Worm (Caenorhabditis elegans) whole organism, late embryonic: Measurements from ENCODE around the gene scav-5.
A peak's percentile ranks its signal among the peaks of the same experiment; 100 is the strongest.

Experiments
- T23F11.4 ChIP-seq: fragments of 200-800 bp; sonication (Bioruptor generic); optimal IDR thresholded peaks from 2 replicates; lab custom pipeline; 2018; ENCODE audit warnings: mild to moderate bottlenecking, missing genetic modification characterization, missing compliant biosample characterization
- Y22D7AL.16 ChIP-seq: sonication (generic microtip); optimal IDR thresholded peaks from 2 replicates; lab custom pipeline; 2016; ENCODE audit warnings: missing genetic modification characterization, missing compliant biosample characterization
- ama-1 ChIP-seq: fragments of 150-350 bp; optimal IDR thresholded peaks from 2 replicates; lab custom pipeline; 2014
- ceh-14 ChIP-seq: sonication (generic microtip); optimal IDR thresholded peaks from 2 replicates; lab custom pipeline; 2016; ENCODE audit warnings: missing genotype, missing genetic modification characterization, missing compliant biosample characterization
- ceh-18 ChIP-seq: sonication (generic microtip); optimal IDR thresholded peaks from 2 replicates; lab custom pipeline; 2016; ENCODE audit warnings: missing genetic modification characterization, missing compliant biosample characterization
- ceh-19 ChIP-seq: fragments of 200-800 bp; sonication (Bioruptor generic); optimal IDR thresholded peaks from 2 replicates; lab custom pipeline; 2018; ENCODE audit warnings: mild to moderate bottlenecking, missing genetic modification characterization, missing compliant biosample characterization
- ceh-22 ChIP-seq: sonication (generic microtip); optimal IDR thresholded peaks from 2 replicates; lab custom pipeline; 2017; ENCODE audit warnings: missing biosample characterization, missing genetic modification characterization
- ceh-24 ChIP-seq: sonication (generic microtip); optimal IDR thresholded peaks from 2 replicates; lab custom pipeline; 2016; ENCODE audit warnings: mild to moderate bottlenecking, missing genetic modification characterization, missing compliant biosample characterization
- ceh-31 ChIP-seq: sonication (generic microtip); optimal IDR thresholded peaks from 2 replicates; lab custom pipeline; 2016; ENCODE audit warnings: missing genetic modification characterization, missing compliant biosample characterization
- ceh-48 ChIP-seq: sonication (generic microtip); optimal IDR thresholded peaks from 2 replicates; lab custom pipeline; 2016; ENCODE audit warnings: missing genetic modification characterization, inconsistent platforms, missing compliant biosample characterization
- che-1 ChIP-seq: sonication (generic microtip); optimal IDR thresholded peaks from 2 replicates; lab custom pipeline; 2016; ENCODE audit warnings: mild to moderate bottlenecking, missing genetic modification characterization, missing compliant biosample characterization
- dve-1 ChIP-seq: sonication (generic microtip); optimal IDR thresholded peaks from 2 replicates; lab custom pipeline; 2017; ENCODE audit warnings: antibody characterized with exemption, mild to moderate bottlenecking, missing genetic modification characterization, missing compliant biosample characterization
- elt-2 ChIP-seq: sonication (generic microtip); optimal IDR thresholded peaks from 2 replicates; lab custom pipeline; 2016; ENCODE audit warnings: missing genetic modification reagents, missing genetic modification characterization, missing compliant biosample characterization
- eyg-1 ChIP-seq: sonication (generic microtip); optimal IDR thresholded peaks from 2 replicates; lab custom pipeline; 2016; ENCODE audit warnings: missing genotype, missing genetic modification characterization, missing compliant biosample characterization
- hlh-13 ChIP-seq: fragments of 200-800 bp; sonication (Bioruptor generic); optimal IDR thresholded peaks from 2 replicates; lab custom pipeline; 2018; ENCODE audit warnings: mild to moderate bottlenecking, missing genetic modification characterization, missing compliant biosample characterization
- hlh-15 ChIP-seq: sonication (generic microtip); optimal IDR thresholded peaks from 2 replicates; lab custom pipeline; 2016; ENCODE audit warnings: missing genetic modification characterization, missing compliant biosample characterization
- hlh-6 ChIP-seq: sonication (generic microtip); optimal IDR thresholded peaks from 2 replicates; lab custom pipeline; 2016; ENCODE audit warnings: missing genotype, missing genetic modification characterization, missing compliant biosample characterization
- hlh-8 ChIP-seq: sonication (generic microtip); optimal IDR thresholded peaks from 2 replicates; lab custom pipeline; 2016; ENCODE audit warnings: missing genotype, missing genetic modification characterization, missing compliant biosample characterization
- lim-6 ChIP-seq: sonication (generic microtip); optimal IDR thresholded peaks from 2 replicates; lab custom pipeline; 2016; ENCODE audit warnings: missing genetic modification characterization, missing compliant biosample characterization
- lin-11 ChIP-seq: fragments of 200-800 bp; sonication (Bioruptor generic); optimal IDR thresholded peaks from 2 replicates; lab custom pipeline; 2018; ENCODE audit warnings: mild to moderate bottlenecking, missing genetic modification characterization, missing compliant biosample characterization
- nfya-1 ChIP-seq: sonication (generic microtip); optimal IDR thresholded peaks from 2 replicates; lab custom pipeline; 2017; ENCODE audit warnings: missing genetic modification characterization, mild to moderate bottlenecking, missing compliant biosample characterization, antibody characterized with exemption, moderate library complexity
- nhr-11 ChIP-seq: fragments of 150-350 bp; optimal IDR thresholded peaks from 2 replicates; lab custom pipeline; 2014; ENCODE audit warnings: missing biosample characterization, missing genetic modification characterization
- nhr-232 ChIP-seq: sonication (generic microtip); optimal IDR thresholded peaks from 2 replicates; lab custom pipeline; 2016; ENCODE audit warnings: missing genetic modification characterization, missing compliant biosample characterization
- npax-4 ChIP-seq: sonication (generic microtip); optimal IDR thresholded peaks from 2 replicates; lab custom pipeline; 2016; ENCODE audit warnings: missing genetic modification characterization, missing compliant biosample characterization
- odd-2 ChIP-seq: sonication (generic microtip); optimal IDR thresholded peaks from 2 replicates; lab custom pipeline; 2017; ENCODE audit warnings: antibody characterized with exemption, mild to moderate bottlenecking, missing genetic modification characterization, missing compliant biosample characterization
- pag-3 ChIP-seq: sonication (generic microtip); optimal IDR thresholded peaks from 2 replicates; lab custom pipeline; 2016; ENCODE audit warnings: missing compliant biosample characterization, missing genetic modification characterization, borderline replicate concordance
- pqm-1 ChIP-seq: sonication (generic microtip); optimal IDR thresholded peaks from 2 replicates; lab custom pipeline; 2016; ENCODE audit warnings: missing genetic modification characterization, missing compliant biosample characterization
- rnt-1 ChIP-seq: sonication (generic microtip); optimal IDR thresholded peaks from 2 replicates; lab custom pipeline; 2016; ENCODE audit warnings: missing genetic modification characterization, missing compliant biosample characterization
- tbx-7 ChIP-seq: sonication (generic microtip); optimal IDR thresholded peaks from 2 replicates; lab custom pipeline; 2016; ENCODE audit warnings: missing genotype, missing genetic modification characterization, missing compliant biosample characterization
- unc-42 ChIP-seq: sonication (generic microtip); optimal IDR thresholded peaks from 2 replicates; lab custom pipeline; 2016; ENCODE audit warnings: missing genotype, missing genetic modification characterization, missing compliant biosample characterization
- unc-55 ChIP-seq: sonication (generic microtip); optimal IDR thresholded peaks from 2 replicates; lab custom pipeline; 2017; ENCODE audit warnings: missing biosample characterization, missing genetic modification reagents, missing genetic modification characterization
- unc-86 ChIP-seq: sonication (generic microtip); optimal IDR thresholded peaks from 2 replicates; lab custom pipeline; 2016; ENCODE audit warnings: missing genetic modification characterization, missing compliant biosample characterization
- ztf-16 ChIP-seq: sonication (generic microtip); optimal IDR thresholded peaks from 2 replicates; lab custom pipeline; 2017; ENCODE audit warnings: missing genetic modification characterization, missing compliant biosample characterization

The scav-5 gene

DNA sequence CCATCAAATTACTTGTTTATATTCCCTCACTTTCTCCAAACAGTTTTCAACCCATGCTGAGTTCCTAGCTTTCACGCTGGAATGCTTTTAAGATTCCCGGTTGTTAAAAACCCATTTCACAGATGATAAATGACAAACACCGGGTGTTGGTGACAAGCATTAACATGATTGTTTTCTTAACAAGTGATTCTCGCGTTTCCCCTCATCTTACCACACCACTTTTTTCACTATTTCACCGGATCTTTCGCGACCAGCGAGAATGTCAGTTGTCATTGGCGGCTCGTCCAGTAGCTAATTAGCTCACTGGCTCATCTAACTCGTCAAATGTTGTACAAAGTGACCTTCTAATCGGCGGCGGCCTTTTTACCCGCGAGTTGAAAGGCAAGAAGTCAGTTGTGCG, 16.1 kb upstream of the scav-5 start:
- TF ChIP-seq tbx-7 (tag; lab: Kevin White, UChicago) (no peak), rnt-1 (peak; percentile 13), hlh-6 (tag; lab: Kevin White, UChicago) (no peak), hlh-15 (tag; lab: Kevin White, UChicago) (no peak), hlh-13 (GFP tag; lab: Kevin White, UChicago) (no peak)

DNA sequence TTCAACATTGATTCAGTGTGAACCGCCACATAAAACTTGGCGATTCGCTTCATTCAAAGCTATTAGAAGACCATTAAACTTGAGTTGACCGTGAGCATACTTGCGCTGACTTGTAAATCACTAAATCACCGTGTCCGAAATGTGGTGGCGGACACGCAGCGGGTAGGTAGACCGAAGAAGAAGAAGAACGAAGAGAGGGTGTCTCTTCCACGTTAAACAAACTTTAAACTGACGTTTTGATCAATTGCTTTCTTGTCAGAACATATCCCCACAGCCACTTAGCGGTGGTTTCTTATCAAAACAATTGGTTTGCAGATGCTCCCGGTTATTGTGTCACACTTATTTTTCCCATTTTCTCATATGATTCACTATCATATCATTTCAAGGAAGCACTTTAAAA, 14.6 kb upstream of the scav-5 start:
- TF ChIP-seq unc-55 (peak; percentile 53), T23F11.4 (no peak)

DNA sequence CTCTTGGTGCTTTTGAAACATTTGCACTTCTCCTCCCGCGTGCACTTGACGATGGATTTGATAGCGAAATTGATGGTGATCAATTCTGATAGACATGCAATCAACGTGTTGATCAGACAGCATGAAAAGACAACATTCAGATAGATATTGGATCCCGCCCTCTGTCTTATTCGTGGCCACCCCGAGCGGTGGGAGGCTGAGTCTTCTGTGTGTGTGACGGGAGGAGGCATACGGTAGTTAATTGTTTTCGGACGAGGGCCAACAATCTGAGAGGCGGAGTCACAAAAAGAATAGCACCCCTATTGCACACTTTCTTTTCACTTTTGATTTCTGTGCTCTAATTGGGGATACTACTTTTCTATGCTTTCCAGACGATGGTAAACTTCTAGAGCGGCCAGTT, 12.2 kb upstream of the scav-5 start:
- TF ChIP-seq nfya-1 (tag; lab: Kevin White, UChicago) (peak; percentile 27), hlh-6 (tag; lab: Kevin White, UChicago) (no peak), unc-55 (peak; percentile 14)

DNA sequence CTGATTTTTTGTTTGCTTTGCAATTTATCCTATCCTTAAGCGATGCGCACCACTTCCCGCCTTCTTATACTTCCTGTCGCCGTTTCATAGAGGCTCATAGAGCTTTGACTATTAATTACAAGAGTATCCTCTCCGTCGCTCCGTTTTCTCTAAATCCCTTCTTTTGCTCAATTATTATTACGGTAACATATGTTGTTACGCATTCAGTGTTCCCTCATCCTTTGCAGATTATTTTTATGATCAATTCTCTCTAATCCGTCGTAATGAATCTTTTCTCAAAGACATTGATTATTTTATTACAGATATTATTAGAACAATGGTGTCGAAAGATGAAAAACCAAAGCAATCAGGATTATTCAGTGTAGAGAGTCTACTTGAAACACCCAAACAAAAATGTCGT, 11.2 kb upstream of the scav-5 start, which contains the start of gene vab-15:
Gene vab-15 (plus strand): TSS at position 301 of the 400 bp plus-strand sequence.
- no peak for TF ChIP-seq ztf-16 (tag; lab: Kevin White, UChicago)
- no peak for TF ChIP-seq ama-1 (lab: Kevin White, UChicago)
- TF ChIP-seq unc-42, result no peak
- no peak for TF ChIP-seq npax-4 (tag; lab: Kevin White, UChicago)
- no peak for TF ChIP-seq unc-86 (tag; lab: Kevin White, UChicago)

DNA sequence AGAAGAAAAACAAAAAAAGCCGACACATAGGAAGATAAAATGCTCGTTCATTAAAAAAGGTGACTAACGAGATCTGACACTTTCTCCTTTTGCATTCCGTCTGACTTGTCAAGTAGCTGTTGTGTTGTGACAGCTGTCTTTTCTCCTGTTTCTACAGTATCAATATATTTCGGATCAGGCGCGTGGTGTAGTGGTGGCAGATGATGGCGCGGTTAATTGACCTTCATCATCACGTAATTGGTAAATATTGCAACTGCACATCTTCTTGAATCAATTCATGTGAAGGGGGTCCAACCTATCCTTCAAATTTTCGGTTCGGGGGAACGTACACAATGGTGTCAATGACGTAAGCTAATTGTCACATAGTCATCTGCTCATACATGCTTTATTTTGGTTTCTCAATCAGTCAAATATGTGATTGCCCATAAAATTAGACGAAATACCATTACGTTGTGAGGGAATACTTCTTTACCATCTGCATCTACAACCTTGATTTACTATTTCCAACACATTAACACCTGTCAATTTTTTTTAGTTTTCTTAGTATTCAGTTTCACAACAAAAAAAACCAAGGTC, 9.9 kb upstream of the scav-5 start:
- TF ChIP-seq pqm-1 (tag; lab: Kevin White, UChicago) (no peak), Y22D7AL.16 (no peak), ceh-18 (tag; lab: Kevin White, UChicago) (no peak), ama-1 (lab: Kevin White, UChicago) (no peak), ceh-19 (GFP tag; lab: Kevin White, UChicago) (no peak), eyg-1 (tag; lab: Kevin White, UChicago) (no peak), ceh-24 (tag; lab: Kevin White, UChicago) (no peak), npax-4 (tag; lab: Kevin White, UChicago) (no peak), dve-1 (no peak), ceh-48 (tag; lab: Kevin White, UChicago) (no peak)

DNA sequence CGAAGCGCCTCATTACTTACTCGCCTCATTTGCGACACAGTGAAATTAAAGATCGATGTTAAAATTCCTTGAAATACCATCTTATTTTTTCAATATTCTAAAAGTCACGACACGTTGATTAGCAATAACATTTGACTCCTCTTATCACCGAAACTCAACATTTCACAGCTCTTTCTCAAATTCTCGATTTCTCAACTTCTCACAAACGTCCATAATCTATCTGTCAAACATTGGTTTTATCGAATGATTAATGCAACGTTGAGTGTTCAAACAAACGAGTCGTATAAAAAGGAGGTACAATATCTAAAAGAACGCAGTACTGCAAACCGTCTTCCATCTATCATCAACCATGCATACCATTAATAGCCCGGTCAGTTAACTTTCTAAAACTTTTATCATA, 7.9 kb upstream of the scav-5 start, which contains the start of gene lec-8:
Gene lec-8 (plus strand): TSS at position 314 of the 400 bp plus-strand sequence.
- TF ChIP-seq ceh-19 (GFP tag; lab: Kevin White, UChicago) (no peak), hlh-8 (no peak), ceh-31 (tag; lab: Kevin White, UChicago) (no peak), rnt-1 (no peak), T23F11.4 (no peak), che-1 (tag; lab: Kevin White, UChicago) (no peak), ama-1 (lab: Kevin White, UChicago) (no peak), ztf-16 (tag; lab: Kevin White, UChicago) (no peak), lim-6 (tag; lab: Kevin White, UChicago) (no peak), pqm-1 (tag; lab: Kevin White, UChicago) (no peak), ceh-22 (no peak), odd-2 (tag; lab: Kevin White, UChicago) (no peak), pag-3 (no peak), nhr-232 (no peak)

DNA sequence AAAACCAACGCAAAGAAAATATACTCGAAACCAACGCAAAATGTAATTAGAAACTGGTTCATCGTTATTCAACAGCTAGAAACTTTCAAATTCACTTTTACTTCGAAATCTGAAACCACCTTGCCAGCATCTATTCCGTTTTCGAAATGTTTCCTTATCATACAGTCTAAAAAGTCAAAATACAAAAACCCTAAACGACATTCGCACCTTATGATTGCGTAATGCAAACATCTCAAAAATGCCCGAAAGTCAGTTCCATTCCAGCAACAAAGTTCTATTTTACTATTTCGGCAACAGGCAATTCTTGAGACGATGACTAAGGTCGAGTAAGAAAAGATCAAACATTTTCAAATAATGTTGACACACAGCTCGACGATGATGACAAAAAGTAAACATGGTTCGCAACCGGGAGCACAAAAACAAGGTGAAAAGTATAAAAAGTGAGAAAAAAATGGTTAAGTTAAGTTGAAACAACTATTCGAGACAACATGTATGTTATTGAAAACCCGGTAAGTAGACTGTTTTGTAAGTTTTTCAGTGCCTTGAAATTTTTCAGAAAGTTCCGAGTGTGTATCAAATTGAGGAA, 6.3 kb upstream of the scav-5 start, which contains the start of gene lec-7:
Gene lec-7 (plus strand): TSS at position 297 of the 586 bp plus-strand sequence.
- TF ChIP-seq ceh-24 (tag; lab: Kevin White, UChicago) (no peak), elt-2 (tag; lab: Kevin White, UChicago) (no peak), ceh-14 (tag; lab: Kevin White, UChicago) (no peak), lin-11 (tag; lab: Kevin White, UChicago) (no peak), nhr-11 (no peak)
